Fruit fly (Drosophila melanogaster) whole organism, prepupa: ENCODE results near the gene CG31674.

Experiments used
- CG10631 ChIP-seq: fragments of 200-800 bp; sonication (Bioruptor generic); optimal IDR thresholded peaks from 2 replicates; lab custom pipeline; 2016; ENCODE audit warnings: missing biosample characterization, missing genetic modification characterization
- CG10669 ChIP-seq: fragments of 200-800 bp; sonication (Bioruptor generic); optimal IDR thresholded peaks from 3 replicates; lab custom pipeline; 2018; ENCODE audit warnings: missing biosample characterization, mild to moderate bottlenecking, missing genetic modification characterization, moderate library complexity
- CG11294 ChIP-seq: fragments of 200-800 bp; sonication (Bioruptor generic); IDR thresholded peaks from 2 replicates; pipeline ENCODE4 v1.3.6; 2022; ENCODE audit warnings: missing biosample characterization, missing genetic modification characterization
- CG11902 ChIP-seq: fragments of 200-800 bp; sonication (Bioruptor generic); optimal IDR thresholded peaks from 3 replicates; lab custom pipeline; 2016; ENCODE audit warnings: missing biosample characterization, missing genetic modification characterization
- CG15336 ChIP-seq: fragments of 200-800 bp; sonication (Bioruptor generic); IDR thresholded peaks from 2 replicates; pipeline ENCODE4 v1.3.6; 2022; ENCODE audit warnings: missing biosample characterization, missing genetic modification characterization
- CG1621 ChIP-seq: fragments of 200-800 bp; sonication (Bioruptor generic); optimal IDR thresholded peaks from 3 replicates; lab custom pipeline; 2018; ENCODE audit warnings: missing biosample characterization, mild to moderate bottlenecking, missing genetic modification characterization
- CG16779 ChIP-seq: fragments of 200-800 bp; sonication (Bioruptor generic); optimal IDR thresholded peaks from 3 replicates; lab custom pipeline; 2017; ENCODE audit warnings: missing biosample characterization, mild to moderate bottlenecking, missing genetic modification characterization
- CG3032 ChIP-seq: fragments of 200-800 bp; optimal IDR thresholded peaks from 2 replicates; lab custom pipeline; 2019; ENCODE audit warnings: missing biosample characterization, mild to moderate bottlenecking, missing genetic modification characterization, moderate library complexity
- CG31627 ChIP-seq: fragments of 200-800 bp; sonication (Bioruptor generic); optimal IDR thresholded peaks from 3 replicates; lab custom pipeline; 2016; ENCODE audit warnings: missing biosample characterization, missing genetic modification characterization
- CG32006 ChIP-seq: fragments of 200-800 bp; sonication (Bioruptor generic); optimal IDR thresholded peaks from 3 replicates; lab custom pipeline; 2017; ENCODE audit warnings: missing biosample characterization, mild to moderate bottlenecking, missing genetic modification characterization
- CG34406 ChIP-seq: fragments of 200-800 bp; sonication (Bioruptor generic); optimal IDR thresholded peaks from 3 replicates; lab custom pipeline; 2016; ENCODE audit warnings: missing biosample characterization, missing genetic modification characterization
- CG4318 ChIP-seq: fragments of 200-800 bp; sonication (Bioruptor generic); optimal IDR thresholded peaks from 3 replicates; lab custom pipeline; 2017; ENCODE audit warnings: missing biosample characterization, mild to moderate bottlenecking, missing genetic modification characterization
- CG6163 ChIP-seq: fragments of 200-800 bp; sonication (Bioruptor generic); IDR thresholded peaks from 3 replicates; pipeline ENCODE4 v1.3.6; 2022; ENCODE audit warnings: missing biosample characterization, missing genetic modification characterization
- CG6276 ChIP-seq: fragments of 200-800 bp; sonication (Bioruptor generic); optimal IDR thresholded peaks from 2 replicates; lab custom pipeline; 2017; ENCODE audit warnings: missing biosample characterization, mild to moderate bottlenecking, missing genetic modification characterization
- CG6792 ChIP-seq: fragments of 200-800 bp; sonication (Bioruptor generic); optimal IDR thresholded peaks from 3 replicates; lab custom pipeline; 2016; ENCODE audit warnings: missing biosample characterization, missing genetic modification characterization
- CG6854 ChIP-seq: fragments of 200-800 bp; sonication (Bioruptor generic); optimal IDR thresholded peaks from 2 replicates; lab custom pipeline; 2017; ENCODE audit warnings: missing biosample characterization, mild to moderate bottlenecking, missing genetic modification characterization
- CG7368 ChIP-seq: fragments of 200-800 bp; sonication (Bioruptor generic); optimal IDR thresholded peaks from 3 replicates; lab custom pipeline; 2016; ENCODE audit warnings: missing biosample characterization, missing genetic modification characterization
- CG8119 ChIP-seq: fragments of 200-800 bp; sonication (Bioruptor generic); IDR thresholded peaks from 3 replicates; pipeline ENCODE4 v1.3.6; 2022; ENCODE audit warnings: missing biosample characterization, missing genetic modification characterization
- CG8319 ChIP-seq: fragments of 200-800 bp; sonication (Bioruptor generic); optimal IDR thresholded peaks from 3 replicates; lab custom pipeline; 2016; ENCODE audit warnings: missing biosample characterization, missing genetic modification characterization
- CG8632 ChIP-seq: fragments of 200-800 bp; sonication (Bioruptor generic); optimal IDR thresholded peaks from 3 replicates; lab custom pipeline; 2016; ENCODE audit warnings: missing biosample characterization, missing genetic modification characterization
- CG9139 ChIP-seq: fragments of 200-800 bp; sonication (Bioruptor generic); optimal IDR thresholded peaks from 3 replicates; lab custom pipeline; 2017; ENCODE audit warnings: missing biosample characterization, mild to moderate bottlenecking, missing genetic modification characterization
- Eip75B ChIP-seq: fragments of 200-800 bp; sonication (Bioruptor generic); optimal IDR thresholded peaks from 3 replicates; lab custom pipeline; 2016; ENCODE audit warnings: missing biosample characterization, missing genetic modification characterization
- Eip78C ChIP-seq: fragments of 200-800 bp; sonication (Bioruptor generic); peaks from one replicate; lab custom pipeline; 2016; ENCODE audit warnings: missing biosample characterization, missing genetic modification characterization
- Eip93F ChIP-seq: fragments of 200-800 bp; sonication (Bioruptor generic); optimal IDR thresholded peaks from 2 replicates; lab custom pipeline; 2016; ENCODE audit warnings: missing biosample characterization, mild to moderate bottlenecking, missing genetic modification characterization
- Ets21C ChIP-seq: fragments of 200-800 bp; sonication (Bioruptor generic); optimal IDR thresholded peaks from 3 replicates; lab custom pipeline; 2016; ENCODE audit warnings: missing biosample characterization, missing genetic modification characterization
- Ets96B ChIP-seq: fragments of 200-800 bp; optimal IDR thresholded peaks from 2 replicates; lab custom pipeline; 2019; ENCODE audit warnings: missing biosample characterization, mild to moderate bottlenecking, missing genetic modification characterization, moderate library complexity
- Gug ChIP-seq: fragments of 200-800 bp; sonication (Bioruptor generic); IDR thresholded peaks from 2 replicates; pipeline ENCODE4 v1.3.6; 2022; ENCODE audit warnings: missing biosample characterization, missing genetic modification characterization
- Hr38 ChIP-seq: sonication (Bioruptor generic); optimal IDR thresholded peaks from 2 replicates; lab custom pipeline; 2016; ENCODE audit warnings: missing biosample characterization, missing genetic modification characterization
- Hr39 ChIP-seq: fragments of 200-800 bp; sonication (Bioruptor generic); optimal IDR thresholded peaks from 2 replicates; lab custom pipeline; 2016; ENCODE audit warnings: missing biosample characterization, missing genetic modification characterization
- Hr4 ChIP-seq: fragments of 200-800 bp; sonication (Bioruptor generic); optimal IDR thresholded peaks from 3 replicates; lab custom pipeline; 2016; ENCODE audit warnings: missing biosample characterization, missing genetic modification characterization
- Lpt ChIP-seq: fragments of 200-800 bp; sonication (Bioruptor generic); optimal IDR thresholded peaks from 3 replicates; lab custom pipeline; 2016; ENCODE audit warnings: missing biosample characterization, missing genetic modification characterization
- Smox ChIP-seq: fragments of 200-800 bp; sonication (Bioruptor generic); optimal IDR thresholded peaks from 3 replicates; lab custom pipeline; 2016; ENCODE audit warnings: missing biosample characterization, missing genetic modification characterization
- Sox102F ChIP-seq: fragments of 200-800 bp; sonication (Bioruptor generic); optimal IDR thresholded peaks from 2 replicates; lab custom pipeline; 2016; ENCODE audit warnings: missing biosample characterization, mild to moderate bottlenecking, missing genetic modification characterization
- Sox14 ChIP-seq: fragments of 200-800 bp; sonication (Bioruptor generic); optimal IDR thresholded peaks from 3 replicates; lab custom pipeline; 2016; ENCODE audit warnings: missing biosample characterization, missing genetic modification characterization
- Sox15 ChIP-seq: fragments of 200-800 bp; sonication (Bioruptor generic); optimal IDR thresholded peaks from 3 replicates; lab custom pipeline; 2016; ENCODE audit warnings: missing biosample characterization, missing genetic modification characterization
- achi ChIP-seq: fragments of 200-800 bp; sonication (Bioruptor generic); optimal IDR thresholded peaks from 3 replicates; lab custom pipeline; 2016; ENCODE audit warnings: missing biosample characterization, missing genetic modification characterization
- cyc ChIP-seq: fragments of 200-800 bp; sonication (Bioruptor generic); optimal IDR thresholded peaks from 3 replicates; lab custom pipeline; 2016; ENCODE audit warnings: missing biosample characterization, missing genetic modification characterization
- dac ChIP-seq: fragments of 200-800 bp; sonication (Bioruptor generic); optimal IDR thresholded peaks from 2 replicates; lab custom pipeline; 2017; ENCODE audit warnings: missing biosample characterization, mild to moderate bottlenecking, missing genetic modification characterization
- dsx ChIP-seq: fragments of 200-800 bp; optimal IDR thresholded peaks from 3 replicates; lab custom pipeline; 2019; ENCODE audit warnings: missing biosample characterization, mild to moderate bottlenecking, missing genetic modification characterization, moderate library complexity; ENCODE audit not compliant: poor library complexity, severe bottlenecking
- eg ChIP-seq: fragments of 200-800 bp; sonication (Bioruptor generic); IDR thresholded peaks from 3 replicates; pipeline ENCODE4 v1.3.6; 2022; ENCODE audit warnings: missing biosample characterization, missing genetic modification characterization
- esn ChIP-seq: fragments of 200-800 bp; sonication (Bioruptor generic); optimal IDR thresholded peaks from 2 replicates; lab custom pipeline; 2016; ENCODE audit warnings: missing biosample characterization, mild to moderate bottlenecking, missing genetic modification characterization, moderate library complexity
- fkh ChIP-seq: fragments of 200-800 bp; sonication (Bioruptor generic); optimal IDR thresholded peaks from 3 replicates; lab custom pipeline; 2017; ENCODE audit warnings: missing biosample characterization, mild to moderate bottlenecking, missing genetic modification characterization, moderate library complexity
- lz ChIP-seq: fragments of 200-800 bp; sonication (Bioruptor generic); optimal IDR thresholded peaks from 3 replicates; lab custom pipeline; 2016; ENCODE audit warnings: missing biosample characterization, missing genetic modification characterization
- net ChIP-seq: fragments of 200-800 bp; sonication (Bioruptor generic); optimal IDR thresholded peaks from 3 replicates; lab custom pipeline; 2016; ENCODE audit warnings: missing biosample characterization, missing genetic modification characterization
- spab ChIP-seq: fragments of 200-800 bp; sonication (Bioruptor generic); optimal IDR thresholded peaks from 2 replicates; lab custom pipeline; 2017; ENCODE audit warnings: missing biosample characterization, mild to moderate bottlenecking, missing genetic modification characterization, missing genetic modification reagents
- ss ChIP-seq, 2 experiments: fragments of 200-800 bp; sonication (Bioruptor generic); optimal IDR thresholded peaks; 2 replicates in 1 of 2; 3 replicates in 1 of 2; lab custom pipeline; 2017 to 2018; ENCODE audit warnings: mild to moderate bottlenecking in 2 of 2, missing biosample characterization in 2 of 2, missing genetic modification characterization in 2 of 2, moderate library complexity in 1 of 2
- svp ChIP-seq: fragments of 200-800 bp; sonication (Bioruptor generic); peaks from one replicate; lab custom pipeline; 2016; ENCODE audit warnings: missing biosample characterization, missing genetic modification characterization
- vri ChIP-seq: fragments of 200-800 bp; sonication (Bioruptor generic); optimal IDR thresholded peaks from 3 replicates; lab custom pipeline; 2016; ENCODE audit warnings: missing biosample characterization, mild to moderate bottlenecking, missing genetic modification characterization

Gene CG31674

dm6 chr2L:20802204-20802603, 28.9 kb upstream of the CG31674 start (continued):
- TF ChIP-seq Ets96B (peak; percentile 78), CG8119 (peak; percentile 78), CG15336 (peak; percentile 74), CG8319 (GFP tag; lab: Kevin White, UChicago) (peak; percentile 57), esn (GFP tag; lab: Kevin White, UChicago) (peak; percentile 61), CG1621 (tag; lab: Kevin White, UChicago) (peak; percentile 37), CG10669 (GFP tag; lab: Kevin White, UChicago) (peak; percentile 59), ss (GFP tag; optimal IDR thresholded peaks at IDR 0.05; lab: Kevin White, UChicago) (peak; percentile 53 to 75), svp (peak; percentile 91), dsx (peak; percentile 64), Sox102F (GFP tag; lab: Kevin White, UChicago) (peak; percentile 55), Eip75B (GFP tag; lab: Kevin White, UChicago) (peak; percentile 2), CG6792 (GFP tag; lab: Kevin White, UChicago) (peak; percentile 61), Ets21C (GFP tag; lab: Kevin White, UChicago) (no peak), CG8632 (GFP tag; lab: Kevin White, UChicago) (peak; percentile 30), CG7368 (GFP tag; lab: Kevin White, UChicago) (peak; percentile 71), fkh (GFP tag; lab: Kevin White, UChicago) (no peak), vri (GFP tag; lab: Kevin White, UChicago) (no peak), Hr38 (GFP tag; lab: Kevin White, UChicago) (no peak), CG6854 (GFP tag; lab: Kevin White, UChicago) (no peak), CG9139 (peak; percentile 58), Sox15 (GFP tag; lab: Kevin White, UChicago) (peak; percentile 42), Eip78C (GFP tag; lab: Kevin White, UChicago) (peak; percentile 89), spab (GFP tag; lab: Kevin White, UChicago) (peak; percentile 37), net (GFP tag; lab: Kevin White, UChicago) (peak; percentile 54), lz (GFP tag; lab: Kevin White, UChicago) (peak; percentile 53), CG16779 (tag; lab: Kevin White, UChicago) (no peak)
- TF ChIP-seq, all 60 proteins: peak for 51

- TF ChIP-seq Hr4 (peak; percentile 54), CG31627 (GFP tag; lab: Kevin White, UChicago) (no peak), CG6163 (GFP tag; lab: Robert Waterston, UW) (peak; percentile 42; the same call in 1 of the 3 replicates), CG32006 (GFP tag; lab: Kevin White, UChicago) (no peak), CG11294 (GFP tag; lab: Robert Waterston, UW) (no peak), cyc (GFP tag; lab: Kevin White, UChicago) (no peak), net (GFP tag; lab: Kevin White, UChicago) (no peak), vri (GFP tag; lab: Kevin White, UChicago) (no peak), CG34406 (GFP tag; lab: Kevin White, UChicago) (no peak), CG7368 (GFP tag; lab: Kevin White, UChicago) (no peak), eg (GFP tag; lab: Robert Waterston, UW) (peak; percentile 61; the same call in 2 of the 3 replicates), Ets21C (GFP tag; lab: Kevin White, UChicago) (no peak), CG8119 (peak; percentile 17; the same call in 1 of the 3 replicates), CG11902 (GFP tag; lab: Kevin White, UChicago) (no peak), Smox (GFP tag; lab: Kevin White, UChicago) (no peak), CG10669 (GFP tag; lab: Kevin White, UChicago) (no peak), CG1621 (tag; lab: Kevin White, UChicago) (no peak), CG10631 (peak; percentile 15), Lpt (GFP tag; lab: Kevin White, UChicago) (no peak), achi (GFP tag; lab: Kevin White, UChicago) (no peak), Ets96B (no peak), CG8319 (GFP tag; lab: Kevin White, UChicago) (no peak), CG6276 (GFP tag; lab: Kevin White, UChicago) (peak; percentile 1), esn (GFP tag; lab: Kevin White, UChicago) (no peak), CG4318 (no peak), CG8632 (GFP tag; lab: Kevin White, UChicago) (no peak), CG3032 (tag; lab: Kevin White, UChicago) (no peak), Gug (no peak), Hr39 (GFP tag; lab: Kevin White, UChicago) (no peak), CG15336 (no peak), Eip78C (GFP tag; lab: Kevin White, UChicago) (peak; percentile 73), spab (GFP tag; lab: Kevin White, UChicago) (no peak), Sox14 (GFP tag; lab: Kevin White, UChicago) (no peak), fkh (GFP tag; lab: Kevin White, UChicago) (no peak), Eip75B (GFP tag; lab: Kevin White, UChicago) (no peak), ss (GFP tag; optimal IDR thresholded peaks at IDR 0.05; lab: Kevin White, UChicago) (no peak), Eip93F (no peak), dsx (no peak), dac (GFP tag; lab: Kevin White, UChicago) (no peak)
These were observed 28.2 kb upstream of the CG31674 start for dm6 chr2L:20802839-20803238.
